Worm (Caenorhabditis elegans) whole organism, mixed stage, embryonic: ENCODE measurements around the gene F43G6.10.

Experiments used
- ceh-83 ChIP-seq: fragments of 200-800 bp; sonication (Bioruptor generic); optimal IDR thresholded peaks from 2 replicates; lab custom pipeline; 2018; ENCODE audit warnings: mild to moderate bottlenecking, missing genetic modification characterization, missing compliant biosample characterization
- ces-1 ChIP-seq: fragments of 150-350 bp; optimal IDR thresholded peaks from 2 replicates; lab custom pipeline; 2014; ENCODE audit warnings: missing biosample characterization, missing genetic modification reagents, missing genetic modification characterization
- cnd-1 ChIP-seq: fragments of 200-800 bp; sonication (Bioruptor generic); optimal IDR thresholded peaks from 2 replicates; lab custom pipeline; 2018; ENCODE audit warnings: mild to moderate bottlenecking, missing genetic modification characterization, missing compliant biosample characterization
- elt-3 ChIP-seq: fragments of 150-350 bp; optimal IDR thresholded peaks from 2 replicates; lab custom pipeline; 2014; ENCODE audit warnings: missing biosample characterization, missing genetic modification characterization
- lin-13 ChIP-seq: fragments of 150-350 bp; optimal IDR thresholded peaks from 2 replicates; lab custom pipeline; 2014; ENCODE audit warnings: missing biosample characterization, missing genetic modification characterization
- mep-1 ChIP-seq: fragments of 150-350 bp; optimal IDR thresholded peaks from 2 replicates; lab custom pipeline; 2017; ENCODE audit warnings: missing biosample characterization, missing genetic modification reagents, missing genetic modification characterization, inconsistent platforms
- nhr-237 ChIP-seq: fragments of 150-350 bp; optimal IDR thresholded peaks from 2 replicates; lab custom pipeline; 2014; ENCODE audit warnings: missing biosample characterization, missing genetic modification characterization
- nhr-28 ChIP-seq: fragments of 150-350 bp; optimal IDR thresholded peaks from 2 replicates; lab custom pipeline; 2014; ENCODE audit warnings: missing biosample characterization, missing genetic modification characterization
- pha-4 ChIP-seq: fragments of 150-350 bp; optimal IDR thresholded peaks from 2 replicates; lab custom pipeline; 2018; ENCODE audit warnings: missing biosample characterization, missing genetic modification reagents, missing genetic modification characterization
- unc-39 ChIP-seq: fragments of 150-350 bp; optimal IDR thresholded peaks from 2 replicates; lab custom pipeline; 2014; ENCODE audit warnings: missing biosample characterization, missing genetic modification characterization
- unc-62 ChIP-seq: fragments of 150-350 bp; optimal IDR thresholded peaks from 2 replicates; lab custom pipeline; 2014; ENCODE audit warnings: missing biosample characterization, missing genetic modification reagents, missing genetic modification characterization
- zip-8 ChIP-seq: fragments of 150-350 bp; optimal IDR thresholded peaks from 2 replicates; lab custom pipeline; 2014; ENCODE audit warnings: missing biosample characterization, missing genetic modification characterization

DNA sequence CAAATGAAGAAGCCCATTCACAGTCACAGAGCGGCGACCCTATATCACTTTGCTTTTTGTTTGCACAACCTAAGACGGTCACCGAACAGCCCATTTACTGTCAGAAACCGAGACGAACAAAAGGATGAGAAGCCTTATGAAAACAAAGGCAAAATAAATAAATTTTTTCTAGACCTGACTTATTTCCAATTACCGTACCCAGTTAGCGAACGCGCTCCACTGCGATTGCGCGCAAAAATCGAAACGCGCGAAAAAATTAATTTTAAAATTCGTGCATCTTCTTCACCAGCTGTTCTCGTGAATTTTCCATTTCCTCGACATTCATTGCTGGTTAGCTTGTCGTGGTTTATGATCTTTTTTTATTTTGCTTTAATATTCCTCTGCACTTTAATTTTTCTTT lies 26.7 kb upstream of the F43G6.10 start, which contains the start of gene F43G6.16:
- TF ChIP-seq nhr-28 (tag; lab: Kevin White, UChicago): no peak
- no peak for TF ChIP-seq ceh-83 (GFP tag; lab: Kevin White, UChicago)
- no peak for TF ChIP-seq nhr-237
- TF ChIP-seq pha-4 (tag; lab: Kevin White, UChicago): no peak
- no peak for TF ChIP-seq unc-62
- no peak for TF ChIP-seq unc-39 (tag; lab: Kevin White, UChicago)
- no peak for TF ChIP-seq lin-13 (tag; lab: Kevin White, UChicago)
- TF ChIP-seq elt-3 (tag; lab: Kevin White, UChicago): no peak
- TF ChIP-seq zip-8: no peak
- no peak for TF ChIP-seq mep-1
- no peak for TF ChIP-seq ces-1
- TF ChIP-seq cnd-1 (tag; lab: Kevin White, UChicago): no peak
